Fruit fly (Drosophila melanogaster): ENCODE data around the gene CG13069.

Gene CG13069

DNA sequence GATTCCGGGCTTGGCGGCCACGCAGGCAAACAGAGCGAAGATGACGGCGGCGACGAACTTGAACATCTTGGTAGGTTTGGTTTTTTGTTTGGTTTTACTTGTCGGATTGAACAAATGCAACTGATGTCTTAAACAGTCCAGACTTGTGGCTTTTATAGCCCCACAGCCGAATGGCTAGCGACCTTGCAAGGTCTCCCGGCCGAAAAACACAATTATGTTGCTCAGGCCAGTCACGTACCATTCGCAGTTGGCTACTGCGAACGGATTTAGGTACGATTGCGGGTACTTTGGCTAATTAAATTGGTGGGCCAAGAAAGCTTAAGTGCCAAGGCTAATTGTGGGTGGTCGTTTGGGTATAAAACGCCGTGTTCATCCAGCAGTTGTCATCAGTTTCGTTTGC, at the start of gene CG13069, which contains the start of gene CG13051:
TSS of gene CG13069 (plus strand) at position 386 of the 400 bp plus-strand sequence.
TSS of gene CG13051 (minus strand) at position 101 of the 400 bp plus-strand sequence.
- TF ChIP-seq h (optimal IDR thresholded peaks at IDR 0.05) (no peak), Myc (optimal IDR thresholded peaks at IDR 0.05) (no peak), psq (optimal IDR thresholded peaks at IDR 0.05) (no peak), insv (optimal IDR thresholded peaks at IDR 0.05) (no peak), ttk (optimal IDR thresholded peaks at IDR 0.05) (no peak), Sin3A (optimal IDR thresholded peaks at IDR 0.05) (no peak)

DNA sequence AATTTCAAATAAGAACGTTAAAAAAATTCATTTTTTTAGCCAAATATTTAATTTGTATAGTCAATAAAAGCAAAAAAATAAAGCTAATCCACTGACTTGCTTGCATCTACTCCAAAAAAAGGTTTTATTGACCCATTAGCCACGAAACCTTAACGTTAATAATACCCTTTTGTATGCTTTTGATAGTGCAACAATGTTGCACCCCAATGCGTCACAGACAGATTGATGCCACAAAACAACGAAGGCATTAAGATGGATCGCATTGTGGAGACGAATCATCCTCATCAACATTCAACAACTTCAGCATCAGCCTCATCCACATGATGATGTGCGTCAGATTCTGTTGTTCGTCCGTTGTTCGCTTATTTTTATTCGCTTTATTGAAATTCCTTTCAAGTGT, 49.8 kb upstream of the CG13069 start:
- TF ChIP-seq Myc (optimal IDR thresholded peaks at IDR 0.05) (no peak), psq (optimal IDR thresholded peaks at IDR 0.05) (no peak), Sin3A (optimal IDR thresholded peaks at IDR 0.05) (no peak), ttk (optimal IDR thresholded peaks at IDR 0.05) (no peak), h (optimal IDR thresholded peaks at IDR 0.05) (no peak), insv (optimal IDR thresholded peaks at IDR 0.05) (no peak)

DNA sequence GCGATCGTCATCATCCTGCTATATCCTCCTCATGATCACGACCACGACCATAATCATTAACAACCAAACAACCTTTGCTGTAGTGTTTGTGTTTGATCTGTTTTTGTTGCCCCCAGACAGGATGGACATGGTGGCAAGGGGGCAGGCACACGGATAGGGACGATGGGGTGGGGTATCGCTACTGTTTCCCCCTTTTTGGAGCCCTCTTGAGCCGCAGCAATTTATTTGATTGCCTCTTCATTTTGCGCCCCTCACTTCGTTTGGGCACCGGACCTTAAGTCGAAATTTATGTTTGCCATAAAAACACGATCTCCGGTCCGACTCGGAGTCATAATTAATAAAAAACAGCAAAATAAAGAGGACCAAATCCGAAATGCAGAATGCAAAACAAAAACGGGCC, 49.4 kb upstream of the CG13069 start:
- TF ChIP-seq h (optimal IDR thresholded peaks at IDR 0.05) (no peak), Sin3A (optimal IDR thresholded peaks at IDR 0.05) (no peak), ttk (optimal IDR thresholded peaks at IDR 0.05) (no peak), psq (optimal IDR thresholded peaks at IDR 0.05) (no peak), insv (optimal IDR thresholded peaks at IDR 0.05) (no peak), Myc (optimal IDR thresholded peaks at IDR 0.05) (no peak)

DNA sequence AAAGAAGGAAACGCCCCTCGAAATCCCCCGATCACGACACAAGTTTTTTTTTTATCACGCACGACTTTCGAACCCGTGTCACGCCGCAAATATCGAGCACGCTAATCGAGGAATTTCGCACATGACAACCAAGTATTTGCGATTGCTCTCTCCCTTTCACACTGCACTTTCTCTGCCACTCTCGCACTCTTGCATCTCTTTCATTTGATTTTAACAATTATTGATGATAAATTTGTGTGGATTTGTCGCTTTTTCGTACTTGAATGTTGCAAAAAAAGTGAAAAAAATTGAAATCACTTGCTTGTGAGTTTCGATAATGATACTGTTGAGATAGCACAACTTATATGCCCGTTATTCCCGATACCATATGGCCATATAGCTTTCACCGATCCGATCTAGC, 48.0 kb upstream of the CG13069 start, which contains the start of gene CG13073:
TSS of gene CG13073 (minus strand) at position 101 of the 400 bp plus-strand sequence.
- TF ChIP-seq Sin3A (optimal IDR thresholded peaks at IDR 0.05) (no peak), psq (optimal IDR thresholded peaks at IDR 0.05) (no peak), Myc (optimal IDR thresholded peaks at IDR 0.05) (no peak), ttk (optimal IDR thresholded peaks at IDR 0.05) (no peak), insv (optimal IDR thresholded peaks at IDR 0.05) (no peak), h (optimal IDR thresholded peaks at IDR 0.05) (no peak)

DNA sequence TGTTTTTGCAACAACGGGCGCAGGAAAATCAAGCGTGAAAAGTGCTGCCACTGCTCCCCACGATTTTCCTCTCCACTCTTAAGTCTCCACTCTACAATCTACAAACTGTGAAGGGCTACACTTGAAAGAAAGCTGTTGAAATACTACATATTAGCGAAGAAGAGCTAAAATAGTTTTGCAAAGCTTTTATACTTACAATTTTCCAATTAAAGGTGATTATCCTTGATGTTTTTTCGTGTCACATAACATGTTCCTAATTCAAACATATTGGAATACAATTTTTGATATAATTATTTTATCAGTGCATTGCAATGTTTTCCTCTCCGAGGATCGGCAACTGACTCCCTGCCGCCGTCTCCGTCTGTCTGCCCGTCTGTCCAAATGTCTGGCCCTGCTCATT, 47.2 kb upstream of the CG13069 start:
- TF ChIP-seq h (optimal IDR thresholded peaks at IDR 0.05) (no peak), Sin3A (optimal IDR thresholded peaks at IDR 0.05) (no peak), insv (optimal IDR thresholded peaks at IDR 0.05) (no peak), psq (optimal IDR thresholded peaks at IDR 0.05) (no peak), ttk (optimal IDR thresholded peaks at IDR 0.05) (no peak), Myc (optimal IDR thresholded peaks at IDR 0.05) (no peak)

DNA sequence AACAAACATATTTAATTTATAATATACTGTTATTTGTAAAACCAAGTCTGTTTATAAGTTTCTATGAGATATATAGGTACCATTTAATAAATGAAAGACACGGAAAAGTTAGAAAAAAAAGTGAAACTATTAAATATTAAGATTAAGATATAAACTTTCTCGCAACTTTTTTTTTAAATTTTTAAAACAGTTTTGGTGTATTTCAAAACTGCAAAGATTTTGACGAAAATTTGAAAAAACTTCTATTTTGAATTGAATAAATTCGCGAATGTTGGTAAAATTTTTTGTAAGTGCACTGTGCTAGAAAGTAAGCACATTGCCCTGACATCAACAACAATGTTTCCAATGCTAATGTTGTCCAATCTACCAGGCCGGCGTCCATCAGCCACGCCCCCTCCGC, 43.9 kb upstream of the CG13069 start:
- no peak for TF ChIP-seq insv (optimal IDR thresholded peaks at IDR 0.05)
- TF ChIP-seq ttk (optimal IDR thresholded peaks at IDR 0.05), result no peak
- no peak for TF ChIP-seq psq (optimal IDR thresholded peaks at IDR 0.05)
- TF ChIP-seq Myc (optimal IDR thresholded peaks at IDR 0.05), result no peak
- TF ChIP-seq Sin3A (optimal IDR thresholded peaks at IDR 0.05), result no peak
- no peak for TF ChIP-seq h (optimal IDR thresholded peaks at IDR 0.05)

DNA sequence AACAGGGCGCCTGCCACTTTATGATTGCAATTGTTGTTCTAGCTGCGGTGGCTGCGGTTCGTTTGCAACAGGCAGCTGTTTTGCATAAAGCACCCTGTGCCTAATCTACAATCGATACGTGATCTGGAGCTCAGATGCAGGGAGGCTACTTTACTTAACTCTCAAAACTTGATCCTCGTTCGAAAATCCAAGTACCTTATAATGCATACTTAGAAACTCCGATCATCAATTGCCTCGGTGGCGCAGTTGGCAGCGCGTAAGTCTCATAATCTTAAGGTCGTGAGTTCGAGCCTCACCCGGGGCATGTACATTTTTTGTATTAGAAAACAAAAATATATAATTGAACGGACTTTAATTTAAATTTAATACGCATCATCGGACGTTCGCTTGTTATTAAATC, 43.4 kb upstream of the CG13069 start:
- no peak for TF ChIP-seq h (optimal IDR thresholded peaks at IDR 0.05)
- no peak for TF ChIP-seq insv (optimal IDR thresholded peaks at IDR 0.05)
- no peak for TF ChIP-seq ttk (optimal IDR thresholded peaks at IDR 0.05)
- TF ChIP-seq Sin3A (optimal IDR thresholded peaks at IDR 0.05), result no peak
- TF ChIP-seq Myc (optimal IDR thresholded peaks at IDR 0.05), result no peak
- no peak for TF ChIP-seq psq (optimal IDR thresholded peaks at IDR 0.05)

DNA sequence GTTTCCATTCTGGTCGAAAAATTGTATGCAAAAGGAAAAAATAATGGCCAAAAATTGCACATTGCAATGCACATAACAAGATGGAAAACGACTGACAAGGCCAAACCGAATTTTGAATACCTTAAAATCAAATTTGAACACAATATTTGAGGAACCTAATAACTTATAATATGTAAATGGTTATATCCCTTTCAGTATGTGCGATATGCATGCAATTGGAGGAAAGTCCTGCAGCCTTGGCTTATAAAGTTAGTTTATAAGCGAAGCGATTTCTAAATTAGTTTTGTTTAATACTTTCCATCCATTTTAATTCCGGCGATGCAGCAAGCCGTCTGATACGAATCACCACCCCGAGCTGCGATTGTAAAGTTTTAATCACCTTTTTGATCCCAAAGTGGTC, 40.0 kb upstream of the CG13069 start:
- TF ChIP-seq Myc (optimal IDR thresholded peaks at IDR 0.05) (no peak), Sin3A (optimal IDR thresholded peaks at IDR 0.05) (no peak), insv (optimal IDR thresholded peaks at IDR 0.05) (no peak), ttk (optimal IDR thresholded peaks at IDR 0.05) (no peak), psq (optimal IDR thresholded peaks at IDR 0.05) (no peak), h (optimal IDR thresholded peaks at IDR 0.05) (no peak)

DNA sequence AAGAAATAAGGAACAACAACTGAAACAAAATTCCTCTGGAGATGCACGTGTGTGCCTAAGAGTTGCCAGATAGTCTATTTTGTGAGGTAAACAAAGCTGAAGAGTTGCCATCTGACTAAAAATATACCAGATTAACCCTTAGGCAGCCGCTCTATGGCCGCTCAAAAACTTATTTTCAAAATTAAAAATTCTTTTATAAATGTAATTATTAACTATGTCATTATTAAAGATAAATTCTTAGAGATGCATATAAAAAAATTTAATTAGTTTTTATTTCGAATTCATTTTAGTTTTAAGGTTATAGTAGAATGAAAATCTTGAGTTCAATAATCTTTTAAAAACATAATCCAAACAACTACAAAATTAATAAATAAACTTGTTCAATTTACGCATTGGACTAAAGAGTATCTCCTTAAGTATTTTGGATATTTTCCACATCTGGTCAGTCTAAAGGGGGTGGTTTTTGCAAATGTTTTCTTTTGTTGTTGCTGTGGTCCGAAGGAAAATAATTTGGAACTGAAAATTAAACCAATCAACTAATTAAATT, 36.5 kb upstream of the CG13069 start, which contains the start of gene Tmx3:
TSS of gene Tmx3 (plus strand) at position 442 of the 547 bp plus-strand sequence.
- TF ChIP-seq ttk (optimal IDR thresholded peaks at IDR 0.05) (no peak), insv (optimal IDR thresholded peaks at IDR 0.05) (no peak), Sin3A (optimal IDR thresholded peaks at IDR 0.05) (no peak), Myc (optimal IDR thresholded peaks at IDR 0.05) (no peak), psq (optimal IDR thresholded peaks at IDR 0.05) (no peak), h (optimal IDR thresholded peaks at IDR 0.05) (no peak)

DNA sequence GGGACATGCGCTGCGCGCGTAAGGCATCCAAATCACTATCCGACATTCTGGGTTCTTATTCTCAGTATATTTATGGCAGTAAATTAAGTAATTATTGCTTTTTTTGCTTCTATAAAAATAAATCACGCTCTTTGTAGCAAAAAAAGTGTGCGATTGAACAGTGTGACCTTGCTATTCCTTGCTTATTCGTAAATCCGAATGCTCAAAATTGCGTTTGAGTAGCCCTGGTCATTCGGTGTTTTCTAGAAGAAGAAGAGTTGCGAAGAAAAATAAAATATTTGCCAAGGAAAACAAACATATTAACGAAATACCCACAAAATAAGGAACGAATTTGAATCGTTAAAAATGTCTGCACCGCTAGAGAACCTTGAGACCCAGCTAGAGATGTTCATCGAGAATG, 33.3 kb upstream of the CG13069 start, which contains the start of the genes PDCD-5 and MED10:
TSS of gene PDCD-5 (minus strand) at position 182 of the 400 bp plus-strand sequence.
TSS of gene MED10 (plus strand) at position 228 of the 400 bp plus-strand sequence.
- TF ChIP-seq psq (optimal IDR thresholded peaks at IDR 0.05), result no peak
- no peak for TF ChIP-seq Myc (optimal IDR thresholded peaks at IDR 0.05)

DNA sequence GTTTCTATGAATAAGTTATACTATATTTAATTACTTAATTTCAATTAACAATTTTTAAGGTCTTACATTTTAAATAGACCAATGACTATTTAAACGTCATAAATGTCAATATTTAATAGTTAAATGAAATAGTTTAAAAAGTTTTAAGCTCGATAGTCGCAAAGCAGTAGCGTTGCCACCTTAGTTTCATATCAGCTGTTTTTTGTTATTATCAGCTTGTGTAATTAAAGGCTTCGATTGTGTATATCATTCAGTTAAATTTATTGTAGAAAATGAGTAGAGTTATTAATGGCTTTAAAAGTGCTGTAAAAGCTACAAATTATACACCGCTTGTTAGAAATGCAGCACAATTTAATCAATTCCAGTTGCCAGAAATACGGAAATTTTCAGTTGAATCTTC, 32.3 kb upstream of the CG13069 start, which contains the start of gene Hsc20:
TSS of gene Hsc20 (plus strand) at position 204 of the 400 bp plus-strand sequence.
- TF ChIP-seq Sin3A (optimal IDR thresholded peaks at IDR 0.05) (no peak), psq (optimal IDR thresholded peaks at IDR 0.05) (no peak), Myc (optimal IDR thresholded peaks at IDR 0.05) (no peak), h (optimal IDR thresholded peaks at IDR 0.05) (no peak), ttk (optimal IDR thresholded peaks at IDR 0.05) (no peak), insv (optimal IDR thresholded peaks at IDR 0.05) (no peak)

DNA sequence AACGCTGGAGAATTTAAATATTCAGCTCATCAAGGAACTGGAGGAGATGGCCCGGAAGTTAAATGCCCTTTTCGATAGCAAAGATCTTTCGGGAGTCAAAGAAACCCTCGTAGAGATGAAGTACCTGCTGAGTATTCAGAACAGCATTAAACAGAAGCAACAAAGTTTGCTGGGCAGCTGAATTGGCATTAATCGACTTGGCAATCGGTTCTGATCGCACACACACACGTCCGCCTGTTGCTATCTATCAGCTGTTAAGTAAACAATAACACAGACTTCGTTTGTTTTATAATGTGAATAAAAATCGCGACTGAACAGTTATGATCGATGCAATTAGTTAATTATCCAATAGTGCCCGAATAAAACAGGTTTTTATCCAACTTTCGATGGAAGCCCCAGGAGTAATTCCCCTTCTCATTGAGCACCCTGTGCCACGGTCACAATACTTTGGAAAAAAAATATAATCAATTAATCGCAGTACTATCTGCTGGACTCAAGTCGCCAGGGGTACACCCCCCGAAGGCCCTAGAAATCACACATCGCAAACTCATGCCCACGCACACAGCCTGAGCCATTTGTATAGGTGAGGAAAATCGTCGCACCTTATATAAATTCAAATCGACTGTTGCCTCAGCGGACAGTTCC, 31.2 kb upstream of the CG13069 start:
- TF ChIP-seq insv (optimal IDR thresholded peaks at IDR 0.05), result no peak
- TF ChIP-seq Sin3A (optimal IDR thresholded peaks at IDR 0.05), result no peak
- TF ChIP-seq psq (optimal IDR thresholded peaks at IDR 0.05), result no peak
- TF ChIP-seq h (optimal IDR thresholded peaks at IDR 0.05), result no peak
- TF ChIP-seq ttk (optimal IDR thresholded peaks at IDR 0.05), result no peak
- TF ChIP-seq Myc (optimal IDR thresholded peaks at IDR 0.05), result no peak
